Worm (Caenorhabditis elegans): ENCODE results near the gene C07B5.6.

- no peak for TF ChIP-seq che-1 (tag; optimal IDR thresholded peaks at IDR 0.05)
- TF ChIP-seq pat-9 (tag; optimal IDR thresholded peaks at IDR 0.05) = no peak
- no peak for TF ChIP-seq rnt-1 (tag; optimal IDR thresholded peaks at IDR 0.05)
- no peak for TF ChIP-seq K09A11.1 (tag; optimal IDR thresholded peaks at IDR 0.05; ENCODE audit: insufficient read depth)
- no peak for TF ChIP-seq pag-3 (tag; optimal IDR thresholded peaks at IDR 0.05; ENCODE audit: borderline replicate concordance)
- TF ChIP-seq nhr-11 (tag; optimal IDR thresholded peaks at IDR 0.05) = no peak
- no peak for TF ChIP-seq ets-4 (tag; optimal IDR thresholded peaks at IDR 0.05)
- no peak for TF ChIP-seq dve-1 (tag; optimal IDR thresholded peaks at IDR 0.05)
- TF ChIP-seq tbx-2 (tag; optimal IDR thresholded peaks at IDR 0.05) = no peak
- no peak for TF ChIP-seq Y22D7AL.16 (tag; optimal IDR thresholded peaks at IDR 0.05)
- TF ChIP-seq pha-4 (tag; optimal IDR thresholded peaks at IDR 0.05) = no peak
- no peak for TF ChIP-seq F13H6.1 (tag; optimal IDR thresholded peaks at IDR 0.05)
- TF ChIP-seq zip-5 (tag; optimal IDR thresholded peaks at IDR 0.05) = no peak
These were observed 28.5 kb downstream of the C07B5.6 start for ce11 chrX:9547264-9547751.

All from whole organism, late embryonic.